Worm (Caenorhabditis elegans): ENCODE measurements around the gene bca-1.

The bca-1 gene

DNA sequence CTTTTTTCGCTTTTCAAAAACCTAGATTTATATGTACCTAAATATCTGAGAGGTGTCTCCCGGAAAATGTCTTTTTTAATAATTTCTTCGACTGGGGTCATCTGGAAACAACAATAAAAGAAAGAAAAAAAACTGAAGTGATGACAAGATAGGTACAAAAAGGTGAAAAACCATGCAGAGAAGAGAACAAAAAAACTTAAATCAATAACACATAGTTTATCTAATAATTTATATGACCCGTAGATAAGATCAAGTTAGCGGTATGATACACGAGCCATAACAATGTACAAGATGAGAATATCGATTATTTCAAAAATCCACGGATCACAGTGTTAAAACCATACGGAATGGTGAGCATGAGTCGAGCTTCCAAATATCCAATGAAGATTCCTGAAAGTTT is 1.8 kb upstream of the bca-1 start, which contains the start of gene mtp-18:
Gene mtp-18 (minus strand): TSS at position 101 of the 400 bp plus-strand sequence.
- no peak for TF ChIP-seq tbx-2 (tag; optimal IDR thresholded peaks at IDR 0.05)
- no peak for TF ChIP-seq pax-1 (tag; optimal IDR thresholded peaks at IDR 0.05)
- TF ChIP-seq unc-42 (tag; optimal IDR thresholded peaks at IDR 0.05) = no peak
- no peak for TF ChIP-seq zip-5 (tag; optimal IDR thresholded peaks at IDR 0.05)
- TF ChIP-seq ref-2 (tag; optimal IDR thresholded peaks at IDR 0.05) = no peak
- TF ChIP-seq pag-3 (tag; optimal IDR thresholded peaks at IDR 0.05; ENCODE audit: borderline replicate concordance) = no peak
- TF ChIP-seq fkh-6 (tag; optimal IDR thresholded peaks at IDR 0.05) = no peak
- no peak for TF ChIP-seq elt-4 (tag; optimal IDR thresholded peaks at IDR 0.05)
- TF ChIP-seq ceh-22 (tag; optimal IDR thresholded peaks at IDR 0.05) = no peak
- TF ChIP-seq ceh-24 (tag; optimal IDR thresholded peaks at IDR 0.05) = no peak
- TF ChIP-seq dmd-4 (tag; optimal IDR thresholded peaks at IDR 0.05; ENCODE audit: borderline replicate concordance) = no peak

DNA sequence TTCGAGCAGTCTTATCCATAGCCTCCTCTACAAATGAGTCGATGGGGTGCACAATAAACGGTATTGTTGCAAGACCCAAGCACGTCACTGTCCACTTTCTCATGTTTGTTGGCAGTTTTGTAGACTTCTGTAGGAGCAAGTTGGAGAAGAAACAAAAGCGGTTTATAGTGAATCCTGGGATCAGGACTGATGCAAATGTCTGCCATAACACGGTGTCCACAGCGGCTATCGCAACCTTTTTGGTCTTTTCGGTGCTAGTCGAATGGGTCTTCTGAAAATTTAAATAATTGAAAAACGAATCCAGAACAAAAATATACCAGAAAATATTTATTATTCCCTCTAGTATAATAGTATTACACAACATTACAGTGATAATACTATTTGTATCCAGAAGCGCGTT is 779 bp upstream of the bca-1 start:
- TF ChIP-seq ttx-3 (tag; optimal IDR thresholded peaks at IDR 0.05) (no peak), ceh-31 (tag; optimal IDR thresholded peaks at IDR 0.05) (no peak), ceh-18 (tag; optimal IDR thresholded peaks at IDR 0.05) (no peak), sox-2 (GFP tag; IDR thresholded peaks at IDR 0.05) (no peak), ama-1 (optimal IDR thresholded peaks at IDR 0.05) (no peak)

DNA sequence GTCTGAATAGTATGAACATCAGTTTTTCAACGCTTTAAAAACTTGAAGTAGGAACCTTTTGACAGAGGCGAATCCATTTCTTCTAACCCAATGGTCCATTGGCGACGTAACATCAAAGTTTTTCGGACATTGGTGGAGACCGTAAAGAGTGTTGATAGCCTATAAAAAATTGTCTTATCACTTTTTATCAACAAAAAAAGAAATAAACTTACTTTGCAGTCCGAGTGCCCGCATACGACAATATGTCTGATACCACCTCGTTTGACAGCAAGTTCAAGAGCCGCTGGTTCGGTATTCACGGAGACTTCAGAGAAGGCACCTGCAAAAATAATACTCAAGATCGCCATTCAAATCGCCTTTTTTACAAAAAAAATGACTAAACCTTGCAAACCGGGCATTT is 1.2 kb downstream of the bca-1 start:
- TF ChIP-seq pqm-1 (tag; optimal IDR thresholded peaks at IDR 0.05) = no peak
- TF ChIP-seq pag-3 (tag; optimal IDR thresholded peaks at IDR 0.05; ENCODE audit: borderline replicate concordance) = no peak
- TF ChIP-seq tbx-7 (tag; optimal IDR thresholded peaks at IDR 0.05) = no peak

DNA sequence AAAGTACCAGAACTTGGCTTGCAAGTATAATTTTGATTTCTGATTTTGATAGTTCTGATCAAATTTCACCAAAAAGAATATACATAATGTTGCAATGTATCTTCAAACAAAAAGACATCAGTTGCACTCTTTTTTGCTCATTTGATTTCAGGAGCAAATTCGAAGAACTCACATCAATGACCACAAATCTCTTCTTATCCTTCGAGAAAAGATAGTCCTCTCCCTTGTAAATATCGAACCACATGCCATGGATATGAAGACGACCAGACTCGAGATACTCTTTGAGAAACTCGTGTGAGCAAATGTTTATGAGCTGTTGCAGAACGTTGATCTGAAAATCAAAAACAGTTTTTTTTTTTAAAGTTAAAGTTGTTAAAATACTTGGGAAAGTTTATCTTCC is 1.7 kb downstream of the bca-1 start:
- TF ChIP-seq ceh-30 (tag; optimal IDR thresholded peaks at IDR 0.05) (no peak), ceh-31 (tag; optimal IDR thresholded peaks at IDR 0.05) (no peak), T23F11.4 (GFP tag; optimal IDR thresholded peaks at IDR 0.05) (no peak), gmeb-2 (tag; optimal IDR thresholded peaks at IDR 0.05) (no peak), dve-1 (tag; optimal IDR thresholded peaks at IDR 0.05) (no peak), sdc-2 (tag; optimal IDR thresholded peaks at IDR 0.05) (no peak), ttx-3 (tag; optimal IDR thresholded peaks at IDR 0.05) (no peak), pat-9 (tag; optimal IDR thresholded peaks at IDR 0.05) (no peak), ceh-22 (tag; optimal IDR thresholded peaks at IDR 0.05) (no peak), lim-6 (tag; optimal IDR thresholded peaks at IDR 0.05) (no peak), fkh-6 (tag; optimal IDR thresholded peaks at IDR 0.05) (no peak), ceh-14 (tag; optimal IDR thresholded peaks at IDR 0.05) (no peak), hlh-30 (tag; optimal IDR thresholded peaks at IDR 0.05; ENCODE audit: insufficient read depth) (no peak)

DNA sequence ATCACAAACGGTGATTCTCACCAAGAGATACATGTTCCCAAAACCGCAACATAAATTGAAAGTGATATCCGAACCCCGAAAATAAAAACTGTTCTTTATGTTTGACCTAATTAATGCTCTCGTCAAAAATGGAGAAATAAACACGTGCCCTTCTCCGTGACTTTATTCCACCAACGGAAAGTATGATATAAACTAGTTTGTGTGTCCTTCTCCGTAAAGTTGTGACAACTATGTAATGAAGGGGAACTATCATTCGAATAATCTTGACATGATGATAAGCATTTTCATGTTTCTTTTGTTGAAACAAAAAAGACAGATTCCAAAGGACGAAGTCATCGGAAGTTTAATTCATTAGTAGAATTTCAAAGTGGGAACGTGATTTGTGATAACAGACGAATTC is 3.0 kb downstream of the bca-1 start:
- TF ChIP-seq ceh-31 (tag; optimal IDR thresholded peaks at IDR 0.05) (no peak), ref-2 (tag; optimal IDR thresholded peaks at IDR 0.05) (no peak), T23F11.4 (GFP tag; optimal IDR thresholded peaks at IDR 0.05) (no peak), hlh-13 (GFP tag; optimal IDR thresholded peaks at IDR 0.05) (no peak), ahr-1 (tag; optimal IDR thresholded peaks at IDR 0.05) (no peak), ceh-2 (tag; optimal IDR thresholded peaks at IDR 0.05) (no peak), nhr-11 (tag; optimal IDR thresholded peaks at IDR 0.05) (no peak), unc-42 (tag; optimal IDR thresholded peaks at IDR 0.05) (no peak), ceh-19 (GFP tag; optimal IDR thresholded peaks at IDR 0.05) (no peak), ceh-9 (tag; optimal IDR thresholded peaks at IDR 0.05) (no peak), ets-4 (tag; optimal IDR thresholded peaks at IDR 0.05) (no peak), unc-3 (GFP tag; conservative IDR thresholded peaks at IDR 0.05) (no peak), unc-3 (tag; optimal IDR thresholded peaks at IDR 0.05) (no peak), madf-2 (tag; optimal IDR thresholded peaks at IDR 0.05) (no peak)

All from whole organism, late embryonic.